Worm (Caenorhabditis elegans) whole organism, L4/young adult: ENCODE measurements around the gene ZK816.3.

Source experiments
- dao-5 ChIP-seq: sonication (generic microtip); optimal IDR thresholded peaks from 2 replicates; lab custom pipeline; 2016; ENCODE audit warnings: missing genotype, missing genetic modification characterization, moderate library complexity, missing compliant biosample characterization
- him-1 ChIP-seq: sonication (generic microtip); optimal IDR thresholded peaks from 2 replicates; lab custom pipeline; 2016; ENCODE audit warnings: missing genotype, missing genetic modification reagents, missing genetic modification characterization, missing compliant biosample characterization

- no peak for TF ChIP-seq dao-5
- no peak for TF ChIP-seq him-1 (tag; lab: Kevin White, UChicago)
Observed at ce11 chrX:3393562-3393961, 45.4 kb downstream of the ZK816.3 start, which contains the start of gene slcf-2.
